Fruit fly (Drosophila melanogaster) S2 (cell line): ENCODE measurements around the gene CG42324.

Source experiments
- CG8478 ChIP-seq: fragments of >200 bp; optimal IDR thresholded peaks from 2 replicates; lab custom pipeline; 2018
- CTCF ChIP-seq, 2 experiments: fragments of >200 bp; optimal IDR thresholded peaks; 2 replicates each; lab custom pipeline; 2018

DNA sequence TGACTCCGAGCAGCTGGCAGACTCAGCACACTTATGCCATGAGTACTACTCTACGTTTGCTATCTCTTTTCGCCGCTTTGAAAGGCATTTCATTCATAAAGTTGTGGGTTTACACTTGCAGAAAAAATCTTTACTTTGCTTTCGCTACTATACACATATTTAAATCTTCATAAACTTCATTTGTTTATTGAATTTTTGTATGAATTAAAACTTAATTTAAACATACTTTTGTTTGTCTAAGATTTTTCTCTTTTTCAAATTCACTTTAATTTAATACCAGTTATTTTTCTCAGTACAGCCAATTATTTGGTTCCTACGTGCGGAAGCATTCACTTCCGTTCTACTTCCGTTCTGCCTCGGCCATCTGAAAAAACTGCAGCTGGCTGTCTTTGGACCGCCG is 33.8 kb upstream of the CG42324 start:
- TF ChIP-seq CTCF (optimal IDR thresholded peaks at IDR 0.05; lab: Kevin White, UChicago) (no peak), CG8478 (lab: Kevin White, UChicago) (no peak)
